Fruit fly (Drosophila melanogaster): ENCODE results near the gene Ugt49B2.

DNA sequence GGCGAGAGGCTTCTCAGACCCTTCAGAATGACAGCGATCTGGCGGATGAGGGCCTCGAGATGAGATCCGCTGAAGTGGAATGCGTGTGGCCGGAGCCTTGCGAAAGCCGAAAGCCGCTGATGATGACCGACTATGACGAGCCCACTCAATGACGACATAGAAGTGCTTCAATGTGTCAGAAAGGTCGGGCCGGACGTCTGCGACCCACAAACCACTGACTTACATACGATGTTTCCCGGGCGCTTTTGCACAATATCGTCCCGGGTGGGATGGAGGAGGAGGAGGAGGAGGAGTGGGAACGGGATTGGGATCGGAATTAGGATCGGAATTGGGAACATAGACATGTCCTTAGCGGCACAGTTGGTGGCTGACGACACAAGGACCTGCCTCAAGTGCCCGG, 8.6 kb downstream of the Ugt49B2 start:
- TF ChIP-seq Eip78C (GFP tag) (no peak), esn (GFP tag; optimal IDR thresholded peaks at IDR 0.05) (no peak), fd59A (GFP tag; optimal IDR thresholded peaks at IDR 0.05) (no peak), CG7368 (GFP tag; optimal IDR thresholded peaks at IDR 0.05) (no peak), acj6 (GFP tag; optimal IDR thresholded peaks at IDR 0.05) (no peak), svp (GFP tag) (no peak), Sox102F (GFP tag; optimal IDR thresholded peaks at IDR 0.05) (no peak), CG16779 (tag; optimal IDR thresholded peaks at IDR 0.05) (no peak), CG11902 (GFP tag; optimal IDR thresholded peaks at IDR 0.05) (no peak), vri (GFP tag; optimal IDR thresholded peaks at IDR 0.05) (no peak), CG1621 (tag; optimal IDR thresholded peaks at IDR 0.05) (no peak)

Measured in whole organism, prepupa.